Fruit fly (Drosophila melanogaster): ENCODE results near the gene Sema5c.

The Sema5c gene

dm6 chr3L:12064759-12065158 is 16.9 kb downstream of the Sema5c start, which contains the start of gene rols:
TSS of gene rols (minus strand) at chr3L:12064859.
- TF ChIP-seq br (GFP tag; optimal IDR thresholded peaks at IDR 0.05) (no peak), OdsH (GFP tag; optimal IDR thresholded peaks at IDR 0.05) (no peak), Hnf4 (GFP tag; optimal IDR thresholded peaks at IDR 0.05) (no peak), Jra (GFP tag; optimal IDR thresholded peaks at IDR 0.05) (no peak), GATAd (GFP tag; optimal IDR thresholded peaks at IDR 0.05) (no peak)

dm6 chr3L:12063442-12064080 is 18.1 kb downstream of the Sema5c start:
- TF ChIP-seq Myc (optimal IDR thresholded peaks at IDR 0.05) (no peak), CrebA (GFP tag; optimal IDR thresholded peaks at IDR 0.05; ENCODE audit: borderline replicate concordance) (no peak), Dfd (GFP tag; optimal IDR thresholded peaks at IDR 0.05) (no peak), Sp1 (GFP tag; optimal IDR thresholded peaks at IDR 0.05) (no peak), ey (GFP tag; optimal IDR thresholded peaks at IDR 0.05) (no peak), Hnf4 (GFP tag; optimal IDR thresholded peaks at IDR 0.05) (no peak), Hr83 (GFP tag; optimal IDR thresholded peaks at IDR 0.05; ENCODE audit: poor library complexity, severe bottlenecking) (no peak), HLH106 (tag; optimal IDR thresholded peaks at IDR 0.05) (no peak), dsf (GFP tag; optimal IDR thresholded peaks at IDR 0.05; ENCODE audit: borderline replicate concordance) (no peak), CG32264 (GFP tag; optimal IDR thresholded peaks at IDR 0.05) (no peak), tai (GFP tag; optimal IDR thresholded peaks at IDR 0.05) (no peak), Jra (GFP tag; optimal IDR thresholded peaks at IDR 0.05) (no peak), usp (GFP tag; optimal IDR thresholded peaks at IDR 0.05) (no peak), OdsH (GFP tag; optimal IDR thresholded peaks at IDR 0.05) (no peak), Abd-B (GFP tag; optimal IDR thresholded peaks at IDR 0.05) (no peak), lola (GFP tag; optimal IDR thresholded peaks at IDR 0.05) (no peak), h (GFP tag; optimal IDR thresholded peaks at IDR 0.05) (no peak), dl (GFP tag; optimal IDR thresholded peaks at IDR 0.05; ENCODE audit: insufficient read depth in 1 of 2, partially characterized antibody in 2 of 2) (no peak), dmrt93B (GFP tag; optimal IDR thresholded peaks at IDR 0.05) (no peak)

- TF ChIP-seq CG9705 (GFP tag; optimal IDR thresholded peaks at IDR 0.05) = no peak
- TF ChIP-seq Hnf4 (GFP tag; optimal IDR thresholded peaks at IDR 0.05) = no peak
- TF ChIP-seq psq (GFP tag; optimal IDR thresholded peaks at IDR 0.05) = no peak
- no peak for TF ChIP-seq rgr (GFP tag; optimal IDR thresholded peaks at IDR 0.05)
- no peak for TF ChIP-seq dsf (GFP tag; optimal IDR thresholded peaks at IDR 0.05; ENCODE audit: borderline replicate concordance)
- TF ChIP-seq tai (GFP tag; optimal IDR thresholded peaks at IDR 0.05) = no peak
- TF ChIP-seq sage (GFP tag; optimal IDR thresholded peaks at IDR 0.05) = no peak
- no peak for TF ChIP-seq N (GFP tag; optimal IDR thresholded peaks at IDR 0.05)
- no peak for TF ChIP-seq Dfd (GFP tag; optimal IDR thresholded peaks at IDR 0.05)
Measured at dm6 chr3L:12062788-12063218, 18.8 kb downstream of the Sema5c start.

dm6 chr3L:12062219-12062618 is 19.4 kb downstream of the Sema5c start:
- no peak for TF ChIP-seq GATAd (GFP tag; optimal IDR thresholded peaks at IDR 0.05)
- TF ChIP-seq sage (GFP tag; optimal IDR thresholded peaks at IDR 0.05) = no peak

- no peak for TF ChIP-seq CG9705 (GFP tag; optimal IDR thresholded peaks at IDR 0.05)
- no peak for TF ChIP-seq Hr78 (GFP tag; optimal IDR thresholded peaks at IDR 0.05)
- TF ChIP-seq GATAd (GFP tag; optimal IDR thresholded peaks at IDR 0.05) = no peak
- no peak for TF ChIP-seq sage (GFP tag; optimal IDR thresholded peaks at IDR 0.05)
- no peak for TF ChIP-seq Myc (optimal IDR thresholded peaks at IDR 0.05)
- no peak for TF ChIP-seq tai (GFP tag; optimal IDR thresholded peaks at IDR 0.05)
- TF ChIP-seq br (GFP tag; optimal IDR thresholded peaks at IDR 0.05) = no peak
- TF ChIP-seq usp (GFP tag; optimal IDR thresholded peaks at IDR 0.05) = no peak
- TF ChIP-seq Dfd (GFP tag; optimal IDR thresholded peaks at IDR 0.05) = no peak
- TF ChIP-seq N (GFP tag; optimal IDR thresholded peaks at IDR 0.05) = no peak
- TF ChIP-seq Hnf4 (GFP tag; optimal IDR thresholded peaks at IDR 0.05) = no peak
- no peak for TF ChIP-seq CG32264 (GFP tag; optimal IDR thresholded peaks at IDR 0.05)
- no peak for TF ChIP-seq ey (GFP tag; optimal IDR thresholded peaks at IDR 0.05)
- TF ChIP-seq Dif (GFP tag; optimal IDR thresholded peaks at IDR 0.05; ENCODE audit: partially characterized antibody) = no peak
- no peak for TF ChIP-seq Hr83 (GFP tag; optimal IDR thresholded peaks at IDR 0.05; ENCODE audit: poor library complexity, severe bottlenecking)
- no peak for TF ChIP-seq HLH106 (tag; optimal IDR thresholded peaks at IDR 0.05)
- no peak for TF ChIP-seq dsf (GFP tag; optimal IDR thresholded peaks at IDR 0.05; ENCODE audit: borderline replicate concordance)
- no peak for TF ChIP-seq sv (GFP tag; optimal IDR thresholded peaks at IDR 0.05)
Measured at dm6 chr3L:12060101-12060500, 21.5 kb downstream of the Sema5c start.
